Worm (Caenorhabditis elegans): Measurements from ENCODE around the gene Y48E1B.8.

- TF ChIP-seq ama-1 (optimal IDR thresholded peaks at IDR 0.05) (no peak), sea-1 (GFP tag; conservative IDR thresholded peaks at IDR 0.05) (no peak), hmg-4 (GFP tag; optimal IDR thresholded peaks at IDR 0.05) (no peak), B0310.2 (tag; optimal IDR thresholded peaks at IDR 0.05) (no peak), tbx-37 (GFP tag; conservative IDR thresholded peaks at IDR 0.05) (no peak), ets-7 (tag; optimal IDR thresholded peaks at IDR 0.05) (no peak), flt-1 (GFP tag; IDR thresholded peaks at IDR 0.05) (no peak), scrt-1 (GFP tag; IDR thresholded peaks at IDR 0.05) (no peak)
Observed at ce11 chrII:13624330-13624729, 38.8 kb downstream of the Y48E1B.8 start, which contains the start of gene gst-16.

Data from whole organism, early embryonic.